Worm (Caenorhabditis elegans): ENCODE data around the gene ndab-1.

ce11 chrIII:11951111-11951510, 35.6 kb upstream of the ndab-1 start:
- TF ChIP-seq elt-1 (tag; optimal IDR thresholded peaks at IDR 0.05; ENCODE audit: borderline replicate concordance, insufficient read depth), result no peak
- no peak for TF ChIP-seq snpc-4 (tag; optimal IDR thresholded peaks at IDR 0.05)
- TF ChIP-seq ztf-11 (tag; optimal IDR thresholded peaks at IDR 0.05), result no peak
- no peak for TF ChIP-seq mep-1 (tag; optimal IDR thresholded peaks at IDR 0.05)
- no peak for TF ChIP-seq mab-5 (tag; optimal IDR thresholded peaks at IDR 0.05)
- no peak for TF ChIP-seq ceh-39 (tag; optimal IDR thresholded peaks at IDR 0.05)

All from whole organism, mixed stage, embryonic.